Fruit fly (Drosophila melanogaster): ENCODE data around the gene CG14313.

The CG14313 gene

dm6 chr3R:18168398-18168797 lies 23.4 kb downstream of the CG14313 start (continued):
- TF ChIP-seq CG4707 (GFP tag; optimal IDR thresholded peaks at IDR 0.05) (no peak), CG18262 (tag; optimal IDR thresholded peaks at IDR 0.05) (no peak), Nf-YA (GFP tag; IDR thresholded peaks at IDR 0.05) (no peak), CG32772 (GFP tag; IDR thresholded peaks at IDR 0.05) (0 out of 2 replicates have a peak, but pooled peaks have one; percentile 8), peb (GFP tag; IDR thresholded peaks at IDR 0.05) (no peak), CG33213 (GFP tag; optimal IDR thresholded peaks at IDR 0.05) (no peak), CG11093 (GFP tag; IDR thresholded peaks at IDR 0.05) (no peak), Gug (GFP tag; IDR thresholded peaks at IDR 0.05) (peak; percentile 38; the same call in 1 of the 4 replicates), knrl (GFP tag; IDR thresholded peaks at IDR 0.05; ENCODE audit: partially characterized antibody) (no peak), psq (GFP tag; optimal IDR thresholded peaks at IDR 0.05) (no peak), CoRest (tag; optimal IDR thresholded peaks at IDR 0.05) (peak; percentile 39), Hr78 (GFP tag; optimal IDR thresholded peaks at IDR 0.05) (no peak), tgo (GFP tag; IDR thresholded peaks at IDR 0.05) (no peak), CG34422 (GFP tag; IDR thresholded peaks at IDR 0.05) (0 out of 3 replicates have a peak, but pooled peaks have one; percentile 17), HmgZ (tag; optimal IDR thresholded peaks at IDR 0.05) (peak; percentile 14), GATAe (GFP tag; conservative IDR thresholded peaks at IDR 0.05) (no peak), Oli (tag; optimal IDR thresholded peaks at IDR 0.05) (no peak), br (optimal IDR thresholded peaks at IDR 0.05) (no peak), Ada2b (GFP tag; IDR thresholded peaks at IDR 0.05) (0 out of 2 replicates have a peak, but pooled peaks have one; percentile 19), pfk (GFP tag; optimal IDR thresholded peaks at IDR 0.05) (peak; percentile 4), sc (optimal IDR thresholded peaks at IDR 0.05) (no peak), sc (GFP tag; optimal IDR thresholded peaks at IDR 0.05) (no peak), Sox102F (GFP tag; optimal IDR thresholded peaks at IDR 0.05) (no peak), abd-A (tag; optimal IDR thresholded peaks at IDR 0.05) (no peak), dati (GFP tag; IDR thresholded peaks at IDR 0.05) (no peak), bsh (GFP tag; optimal IDR thresholded peaks at IDR 0.05) (peak in 1 of 2 experiments; percentile 12), CG3995 (GFP tag; optimal IDR thresholded peaks at IDR 0.05) (peak; percentile 44), tll (GFP tag; optimal IDR thresholded peaks at IDR 0.05) (no peak), CTCF (GFP tag; optimal IDR thresholded peaks at IDR 0.05) (peak; percentile 56), CG10274 (GFP tag; optimal IDR thresholded peaks at IDR 0.05) (no peak), CG6654 (GFP tag; optimal IDR thresholded peaks at IDR 0.05) (no peak), CG10147 (GFP tag; optimal IDR thresholded peaks at IDR 0.05) (no peak), dm (GFP tag; optimal IDR thresholded peaks at IDR 0.05) (no peak), CG15269 (tag; optimal IDR thresholded peaks at IDR 0.05) (peak; percentile 38), B-H1 (GFP tag; IDR thresholded peaks at IDR 0.05) (no peak; the same call in 2 of the 3 replicates), eve (GFP tag; optimal IDR thresholded peaks at IDR 0.05) (no peak), stwl (tag; optimal IDR thresholded peaks at IDR 0.05) (peak; percentile 20), bcd (GFP tag; optimal IDR thresholded peaks at IDR 0.05) (no peak), unpg (GFP tag; optimal IDR thresholded peaks at IDR 0.05) (peak; percentile 29), tio (GFP tag; optimal IDR thresholded peaks at IDR 0.05) (no peak), Dbx (GFP tag; IDR thresholded peaks at IDR 0.05) (peak; percentile 49; the same call in 1 of the 3 replicates), emc (GFP tag; optimal IDR thresholded peaks at IDR 0.05) (no peak), CG3407 (GFP tag; optimal IDR thresholded peaks at IDR 0.05) (no peak), CG13424 (tag; optimal IDR thresholded peaks at IDR 0.05) (peak; percentile 51), slou (GFP tag; optimal IDR thresholded peaks at IDR 0.05) (no peak), Ets65A (GFP tag) (peak; percentile 34), sob (GFP tag; IDR thresholded peaks at IDR 0.05) (peak; percentile 54), dmrt11E (tag; optimal IDR thresholded peaks at IDR 0.05) (no peak), amos (GFP tag; IDR thresholded peaks at IDR 0.05; ENCODE audit: partially characterized antibody) (no peak), Mrtf (GFP tag; IDR thresholded peaks at IDR 0.05) (no peak), CG10267 (tag; optimal IDR thresholded peaks at IDR 0.05) (no peak), CG4424 (GFP tag; optimal IDR thresholded peaks at IDR 0.05) (no peak)
